Fruit fly (Drosophila melanogaster): ENCODE data around the gene CG14391.
A peak's percentile ranks its signal among the peaks of the same experiment; 100 is the strongest.

Gene CG14391

DNA sequence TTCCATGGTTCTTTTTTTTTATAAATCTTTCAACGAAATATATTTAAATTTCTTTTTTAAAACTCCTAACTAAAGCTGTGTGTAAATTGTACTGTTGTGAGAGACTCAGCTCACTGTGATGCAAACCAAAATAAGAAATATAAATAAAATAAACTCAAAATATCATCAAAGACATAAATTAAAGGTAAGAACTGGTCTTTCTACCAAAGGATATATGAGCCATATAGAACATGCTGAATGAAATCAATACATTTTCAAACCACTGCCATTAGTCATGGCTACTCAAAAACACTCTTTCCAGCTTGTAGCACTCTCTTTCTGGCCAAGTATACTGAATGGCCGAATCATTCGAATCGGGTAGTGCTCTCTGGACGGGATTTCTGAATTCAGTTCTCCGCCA, at the start of gene CG14391, which contains the start of gene NijC:
Gene CG14391 (minus strand): TSS at position 101 of the 400 bp plus-strand sequence.
Gene NijC (plus strand): TSS at position 388 of the 400 bp plus-strand sequence.
- TF ChIP-seq Usf (GFP tag; optimal IDR thresholded peaks at IDR 0.05) (no peak), CG14710 (tag; optimal IDR thresholded peaks at IDR 0.05) (no peak)

DNA sequence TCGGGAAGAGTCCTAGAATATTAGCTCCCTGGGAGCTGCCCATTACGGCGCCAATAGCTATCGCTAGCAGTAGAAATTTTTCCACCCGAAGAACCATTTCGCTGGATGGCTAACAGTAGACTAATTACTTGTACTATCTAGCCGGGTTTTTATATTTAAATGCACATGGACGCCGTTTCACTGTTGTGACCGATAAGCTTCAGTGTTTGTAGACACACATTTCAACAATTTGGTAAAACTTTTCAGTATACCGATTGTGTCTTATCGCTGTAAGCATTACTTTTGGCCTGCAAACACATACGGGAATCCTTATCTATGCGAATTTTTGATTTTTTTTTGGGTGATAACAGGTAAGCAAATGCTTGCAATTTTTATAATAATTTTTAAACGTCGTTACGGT, 48.9 kb upstream of the CG14391 start, which contains the start of gene Ugt37A3:
Gene Ugt37A3 (minus strand): TSS at position 101 of the 400 bp plus-strand sequence.
- TF ChIP-seq exex (tag; optimal IDR thresholded peaks at IDR 0.05): peak; percentile 14
- TF ChIP-seq CG3838 (GFP tag; optimal IDR thresholded peaks at IDR 0.05): no peak

DNA sequence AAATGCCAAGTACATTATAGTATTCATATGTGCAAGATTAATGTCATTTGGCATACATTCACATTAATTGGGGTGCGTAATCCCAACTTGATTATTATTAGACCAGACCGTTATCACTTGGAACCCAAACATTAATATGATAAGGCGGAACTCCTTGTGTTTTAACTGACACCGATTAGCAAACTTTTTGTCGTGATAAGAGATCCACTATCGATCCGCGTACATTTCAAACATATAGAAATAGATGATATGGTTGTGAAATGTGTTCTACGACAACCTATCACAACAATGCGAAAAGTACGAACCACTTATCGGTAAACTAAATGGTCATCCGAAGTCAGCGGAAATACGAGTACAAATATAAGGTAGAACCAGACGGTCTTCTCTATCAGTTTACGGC, 44.6 kb upstream of the CG14391 start, which contains the start of gene Ugt37A2:
Gene Ugt37A2 (plus strand): TSS at position 396 of the 400 bp plus-strand sequence.
- TF ChIP-seq exex (tag; optimal IDR thresholded peaks at IDR 0.05) (peak; percentile 88), Deaf1 (tag; optimal IDR thresholded peaks at IDR 0.05) (peak; percentile 47), sug (tag; optimal IDR thresholded peaks at IDR 0.05) (peak; percentile 50), Rfx (GFP tag; IDR thresholded peaks at IDR 0.05) (no peak), grn (GFP tag; optimal IDR thresholded peaks at IDR 0.05) (peak; percentile 35)

DNA sequence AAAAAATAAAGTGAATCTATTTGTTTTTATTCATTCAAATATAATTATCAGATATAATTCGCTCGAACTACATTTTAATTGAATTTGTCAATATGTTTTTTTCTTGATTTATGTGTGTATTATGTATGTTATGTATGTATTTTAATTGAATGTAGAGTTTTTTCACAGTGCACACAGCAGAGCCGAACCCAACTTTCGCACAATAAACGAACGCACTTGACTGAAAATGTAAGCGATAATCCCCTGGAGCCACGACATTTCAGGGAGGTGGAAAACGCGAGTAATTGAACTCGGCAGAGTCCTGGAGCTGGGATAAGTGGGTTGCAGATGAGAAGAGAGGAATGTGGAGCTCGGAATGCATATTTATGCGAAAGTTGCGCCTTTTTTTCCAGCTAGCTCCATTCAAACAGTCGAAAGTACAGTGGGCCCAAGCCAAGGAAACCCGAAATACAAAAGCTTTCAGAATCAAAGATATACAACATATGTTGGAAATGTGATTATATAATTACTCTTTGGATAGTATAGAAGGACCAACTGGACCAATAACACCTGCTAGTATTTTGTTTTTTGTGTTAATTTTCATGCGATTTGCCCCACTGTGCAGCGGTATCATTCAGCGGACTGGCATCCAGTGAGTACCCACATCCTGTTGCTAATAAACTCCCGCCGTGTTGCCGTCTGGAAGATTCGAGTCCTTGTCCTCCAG, 33.5 kb upstream of the CG14391 start:
- TF ChIP-seq Optix (GFP tag; IDR thresholded peaks at IDR 0.05) (peak; percentile 44; the same call in 1 of the 3 replicates), CG11398 (GFP tag; optimal IDR thresholded peaks at IDR 0.05) (no peak), Stat92E (GFP tag; optimal IDR thresholded peaks at IDR 0.05) (no peak), B-H1 (GFP tag; IDR thresholded peaks at IDR 0.05) (no peak), CG31441 (GFP tag; IDR thresholded peaks at IDR 0.05) (no peak), CG9215 (GFP tag; IDR thresholded peaks at IDR 0.05) (peak; percentile 33; the same call in 1 of the 2 replicates), Awh (GFP tag; IDR thresholded peaks at IDR 0.05) (no peak), CG8281 (tag; optimal IDR thresholded peaks at IDR 0.05) (no peak), gem (tag; optimal IDR thresholded peaks at IDR 0.05) (peak; percentile 39), CG7839 (tag; optimal IDR thresholded peaks at IDR 0.05) (peak; percentile 47), PHDP (tag; optimal IDR thresholded peaks at IDR 0.05) (peak; percentile 21), trem (tag; optimal IDR thresholded peaks at IDR 0.05) (no peak), CG2116 (GFP tag; optimal IDR thresholded peaks at IDR 0.05) (no peak), Aef1 (GFP tag; IDR thresholded peaks at IDR 0.05) (no peak; the same call in 1 of the 3 replicates), CG17568 (GFP tag; optimal IDR thresholded peaks at IDR 0.05) (no peak), Xbp1 (GFP tag; optimal IDR thresholded peaks at IDR 0.05) (peak; percentile 25), CG3281 (GFP tag; optimal IDR thresholded peaks at IDR 0.05) (peak; percentile 20), CG14050 (GFP tag; IDR thresholded peaks at IDR 0.05) (peak; percentile 36; the same call in 2 of the 3 replicates), crc (GFP tag; optimal IDR thresholded peaks at IDR 0.05) (no peak), repo (GFP tag; optimal IDR thresholded peaks at IDR 0.05) (no peak), NK7.1 (GFP tag; optimal IDR thresholded peaks at IDR 0.05) (no peak), zfh1 (GFP tag; IDR thresholded peaks at IDR 0.05) (0 out of 3 replicates have a peak, but pooled peaks have one; percentile 8), CG2202 (tag; optimal IDR thresholded peaks at IDR 0.05) (no peak), CG11723 (GFP tag; optimal IDR thresholded peaks at IDR 0.05) (no peak), Neu2 (GFP tag; optimal IDR thresholded peaks at IDR 0.05; ENCODE audit: borderline replicate concordance) (no peak), hth (optimal IDR thresholded peaks at IDR 0.05) (no peak), CG12769 (tag; optimal IDR thresholded peaks at IDR 0.05) (peak; percentile 57), CG13775 (GFP tag; optimal IDR thresholded peaks at IDR 0.05) (no peak), org-1 (GFP tag; optimal IDR thresholded peaks at IDR 0.05) (no peak), Antp (GFP tag; optimal IDR thresholded peaks at IDR 0.05) (peak; percentile 2), pita (GFP tag; optimal IDR thresholded peaks at IDR 0.05) (no peak), gcm2 (GFP tag; optimal IDR thresholded peaks at IDR 0.05) (no peak), ranshi (GFP tag; IDR thresholded peaks at IDR 0.05) (0 out of 2 replicates have a peak, but pooled peaks have one; percentile 45), CG14441 (GFP tag; IDR thresholded peaks at IDR 0.05) (peak; percentile 36; the same call in 1 of the 2 replicates), chif (GFP tag; optimal IDR thresholded peaks at IDR 0.05) (peak in 1 of 2 experiments; percentile 19), fd3F (GFP tag; optimal IDR thresholded peaks at IDR 0.05) (no peak)
